Worm (Caenorhabditis elegans): Measurements from ENCODE around the gene R07B7.8.

- no peak for TF ChIP-seq nhr-12 (tag; optimal IDR thresholded peaks at IDR 0.05)
- no peak for TF ChIP-seq lin-15B (tag; optimal IDR thresholded peaks at IDR 0.05)
- no peak for TF ChIP-seq snpc-4 (tag; optimal IDR thresholded peaks at IDR 0.05)
- TF ChIP-seq aly-2 (tag; optimal IDR thresholded peaks at IDR 0.05) = no peak
- TF ChIP-seq elt-2 (tag; optimal IDR thresholded peaks at IDR 0.05) = no peak
- TF ChIP-seq elt-1 (tag; optimal IDR thresholded peaks at IDR 0.05) = no peak
- no peak for TF ChIP-seq lsy-12 (tag; optimal IDR thresholded peaks at IDR 0.05)
- TF ChIP-seq nhr-23 (tag; optimal IDR thresholded peaks at IDR 0.05) = no peak
- TF ChIP-seq nfya-1 (tag; optimal IDR thresholded peaks at IDR 0.05; ENCODE audit: insufficient read depth) = no peak
- no peak for TF ChIP-seq nhr-76 (tag; optimal IDR thresholded peaks at IDR 0.05)
- no peak for TF ChIP-seq pqm-1 (tag; optimal IDR thresholded peaks at IDR 0.05)
- no peak for TF ChIP-seq ceh-16 (tag; optimal IDR thresholded peaks at IDR 0.05)
- no peak for TF ChIP-seq hmg-11 (tag; optimal IDR thresholded peaks at IDR 0.05)
- TF ChIP-seq lin-39 (tag; optimal IDR thresholded peaks at IDR 0.05) = no peak
Measured at ce11 chrV:12117567-12118053, 33.5 kb upstream of the R07B7.8 start, which contains the start of gene C13C4.8.

All from whole organism, L3 larva.